Fruit fly (Drosophila melanogaster) whole organism, embryonic: ENCODE results near the gene CG34138.

Source experiments
- Asciz ChIP-seq: fragments of 200-800 bp; sonication (Bioruptor generic); optimal IDR thresholded peaks from 2 replicates; lab custom pipeline; 2017; ENCODE audit warnings: missing biosample characterization, mild to moderate bottlenecking, missing genetic modification characterization, missing genetic modification reagents
- Atf6 ChIP-seq: fragments of 200-800 bp; sonication (Bioruptor generic); IDR thresholded peaks from 2 replicates; pipeline ENCODE4 v1.3.6; 2022; ENCODE audit warnings: missing biosample characterization, missing genetic modification characterization
- B-H1 ChIP-seq: fragments of 200-800 bp; sonication (Bioruptor generic); IDR thresholded peaks from 3 replicates; pipeline ENCODE4 v1.3.6; 2022; ENCODE audit warnings: missing biosample characterization, missing genetic modification characterization
- Blimp-1 ChIP-seq: fragments of 200-800 bp; sonication (Bioruptor generic); optimal IDR thresholded peaks from 3 replicates; lab custom pipeline; 2018; ENCODE audit warnings: missing biosample characterization, missing genetic modification characterization, mild to moderate bottlenecking, moderate library complexity, missing genetic modification reagents
- CG10321 ChIP-seq: fragments of 200-800 bp; sonication (Bioruptor generic); IDR thresholded peaks from 2 replicates; pipeline ENCODE4 v1.3.6; 2022; ENCODE audit warnings: missing biosample characterization, missing genetic modification characterization
- CG10431 ChIP-seq: fragments of 200-800 bp; sonication (Bioruptor generic); optimal IDR thresholded peaks from 3 replicates; lab custom pipeline; 2018; ENCODE audit warnings: missing biosample characterization, mild to moderate bottlenecking, missing genetic modification characterization
- CG10543 ChIP-seq: fragments of 200-800 bp; sonication (Bioruptor generic); optimal IDR thresholded peaks from 3 replicates; lab custom pipeline; 2017; ENCODE audit warnings: missing biosample characterization, mild to moderate bottlenecking, missing genetic modification characterization, moderate library complexity
- CG11695 ChIP-seq: fragments of 200-800 bp; sonication (Bioruptor generic); IDR thresholded peaks from 3 replicates; pipeline ENCODE4 v1.3.6; 2022; ENCODE audit warnings: missing biosample characterization, missing genetic modification characterization
- CG12236 ChIP-seq: fragments of 200-800 bp; sonication (Bioruptor generic); optimal IDR thresholded peaks from 2 replicates; lab custom pipeline; 2016; ENCODE audit warnings: missing biosample characterization, missing genetic modification characterization
- CG1233 ChIP-seq: fragments of 200-800 bp; sonication (Bioruptor generic); optimal IDR thresholded peaks from 4 replicates; lab custom pipeline; 2018; ENCODE audit warnings: missing biosample characterization, mild to moderate bottlenecking, missing genetic modification characterization
- CG12391 ChIP-seq: fragments of 200-800 bp; sonication (Bioruptor generic); optimal IDR thresholded peaks from 3 replicates; lab custom pipeline; 2018; ENCODE audit warnings: missing biosample characterization, mild to moderate bottlenecking, missing genetic modification characterization, moderate library complexity
- CG13287 ChIP-seq: fragments of 200-800 bp; sonication (Bioruptor generic); IDR thresholded peaks from 2 replicates; pipeline ENCODE4 v1.3.6; 2022; ENCODE audit warnings: missing biosample characterization, missing genetic modification characterization; ENCODE audit not compliant: partially characterized antibody
- CG16779 ChIP-seq: fragments of 200-800 bp; sonication (Bioruptor generic); IDR thresholded peaks from 2 replicates; pipeline ENCODE4 v1.3.6; 2022; ENCODE audit warnings: missing biosample characterization, missing genetic modification characterization
- CG17186 ChIP-seq: fragments of 200-800 bp; sonication (Bioruptor generic); optimal IDR thresholded peaks from 3 replicates; lab custom pipeline; 2017; ENCODE audit warnings: missing biosample characterization, missing genetic modification reagents, missing genetic modification characterization
- CG17359 ChIP-seq: fragments of 200-800 bp; sonication (Bioruptor generic); optimal IDR thresholded peaks from 3 replicates; lab custom pipeline; 2018; ENCODE audit warnings: missing biosample characterization, mild to moderate bottlenecking, missing genetic modification characterization, moderate library complexity
- CG18262 ChIP-seq: fragments of 200-800 bp; optimal IDR thresholded peaks from 3 replicates; lab custom pipeline; 2019; ENCODE audit warnings: missing biosample characterization, mild to moderate bottlenecking, missing genetic modification characterization, moderate library complexity
- CG18476 ChIP-seq: fragments of 200-800 bp; sonication (Bioruptor generic); optimal IDR thresholded peaks from 2 replicates; lab custom pipeline; 2016; ENCODE audit warnings: missing biosample characterization, mild to moderate bottlenecking, missing genetic modification characterization
- CG18599 ChIP-seq: fragments of 200-800 bp; sonication (Bioruptor generic); optimal IDR thresholded peaks from 3 replicates; lab custom pipeline; 2017; ENCODE audit warnings: missing biosample characterization, missing genetic modification characterization, mild to moderate bottlenecking, moderate library complexity, missing genetic modification reagents
- CG18764 ChIP-seq: fragments of 200-800 bp; sonication (Bioruptor generic); optimal IDR thresholded peaks from 3 replicates; lab custom pipeline; 2016; ENCODE audit warnings: missing biosample characterization, missing genetic modification characterization
- CG34376 ChIP-seq: fragments of 200-800 bp; sonication (Bioruptor generic); optimal IDR thresholded peaks from 2 replicates; lab custom pipeline; 2018; ENCODE audit warnings: missing biosample characterization, mild to moderate bottlenecking, missing genetic modification characterization
- CG3726 ChIP-seq: fragments of 200-800 bp; sonication (Bioruptor generic); IDR thresholded peaks from 3 replicates; pipeline ENCODE4, ENCODE4 v1.3.6; 2022; ENCODE audit warnings: missing biosample characterization, missing genetic modification characterization
- CG3838 ChIP-seq: fragments of 200-800 bp; sonication (Bioruptor generic); optimal IDR thresholded peaks from 3 replicates; lab custom pipeline; 2016; ENCODE audit warnings: missing biosample characterization, missing genetic modification characterization
- CG6683 ChIP-seq: fragments of 200-800 bp; sonication (Bioruptor generic); optimal IDR thresholded peaks from 2 replicates; lab custom pipeline; 2017; ENCODE audit warnings: missing biosample characterization, mild to moderate bottlenecking, missing genetic modification characterization, missing genetic modification reagents
- CG9609 ChIP-seq: fragments of 200-800 bp; sonication (Bioruptor generic); optimal IDR thresholded peaks from 3 replicates; lab custom pipeline; 2016; ENCODE audit warnings: missing biosample characterization, missing genetic modification characterization
- Chrac-16 ChIP-seq: fragments of 200-800 bp; sonication (Bioruptor generic); optimal IDR thresholded peaks from 3 replicates; lab custom pipeline; 2016; ENCODE audit warnings: missing biosample characterization, missing genetic modification characterization
- Dbx ChIP-seq: fragments of 200-800 bp; sonication (Bioruptor generic); IDR thresholded peaks from 3 replicates; pipeline ENCODE4 v1.3.6; 2022; ENCODE audit warnings: missing biosample characterization, missing genetic modification characterization
- Deaf1 ChIP-seq: fragments of 200-800 bp; optimal IDR thresholded peaks from 3 replicates; lab custom pipeline; 2019; ENCODE audit warnings: missing biosample characterization, mild to moderate bottlenecking, missing genetic modification characterization, moderate library complexity
- Ets65A ChIP-seq: fragments of 200-800 bp; sonication (Bioruptor generic); peaks from one replicate; lab custom pipeline; 2016; ENCODE audit warnings: missing biosample characterization, missing genetic modification characterization
- Gug ChIP-seq: fragments of 200-800 bp; sonication (Bioruptor generic); IDR thresholded peaks from 4 replicates; pipeline ENCODE4 v1.3.6; 2022; ENCODE audit warnings: missing biosample characterization, missing genetic modification characterization
- Hmx ChIP-seq: fragments of 200-800 bp; sonication (Bioruptor generic); optimal IDR thresholded peaks from 2 replicates; lab custom pipeline; 2016; ENCODE audit warnings: missing biosample characterization, missing genetic modification characterization
- Nf-YC ChIP-seq: fragments of 200-800 bp; optimal IDR thresholded peaks from 3 replicates; lab custom pipeline; 2019; ENCODE audit warnings: missing biosample characterization, mild to moderate bottlenecking, missing genetic modification characterization, moderate library complexity
- Pdp1 ChIP-seq, 2 experiments: fragments of 200-800 bp; sonication (Bioruptor generic); optimal IDR thresholded peaks; 3 replicates each; lab custom pipeline; 2016; ENCODE audit warnings: missing biosample characterization in 2 of 2, missing genetic modification characterization in 2 of 2, mild to moderate bottlenecking in 1 of 2, moderate library complexity in 1 of 2
- Ravus ChIP-seq: fragments of 200-800 bp; sonication (Bioruptor generic); IDR thresholded peaks from 2 replicates; pipeline ENCODE4 v1.3.6; 2022; ENCODE audit warnings: missing biosample characterization, missing genetic modification characterization
- Rfx ChIP-seq: fragments of 200-800 bp; sonication (Bioruptor generic); IDR thresholded peaks from 2 replicates; pipeline ENCODE4 v1.3.6; 2022; ENCODE audit warnings: missing biosample characterization, missing genetic modification characterization
- Sox102F ChIP-seq: fragments of 200-800 bp; sonication (Bioruptor generic); optimal IDR thresholded peaks from 2 replicates; lab custom pipeline; 2018; ENCODE audit warnings: missing biosample characterization, mild to moderate bottlenecking, missing genetic modification characterization, moderate library complexity
- cas ChIP-seq: fragments of 200-800 bp; sonication (Bioruptor generic); IDR thresholded peaks from 2 replicates; pipeline ENCODE4 v1.3.6; 2022; ENCODE audit warnings: missing biosample characterization, missing genetic modification characterization
- ci ChIP-seq: fragments of 200-800 bp; sonication (Bioruptor generic); IDR thresholded peaks from 3 replicates; pipeline ENCODE4 v1.3.6; 2022; ENCODE audit warnings: missing biosample characterization, missing genetic modification characterization
- crp ChIP-seq, 2 experiments: fragments of 200-800 bp; sonication (Bioruptor generic); optimal IDR thresholded peaks; 2 replicates in 1 of 2; 3 replicates in 1 of 2; lab custom pipeline; 2017; ENCODE audit warnings: missing biosample characterization in 2 of 2, missing genetic modification characterization in 2 of 2, mild to moderate bottlenecking in 1 of 2, moderate library complexity in 1 of 2
- eve ChIP-seq, 2 experiments: fragments of >200 bp; optimal IDR thresholded peaks; 2 replicates each; lab custom pipeline; 2017; ENCODE audit warnings: missing biosample characterization in 2 of 2, missing genetic modification characterization in 2 of 2
- gcm2 ChIP-seq: fragments of 200-800 bp; sonication (Bioruptor generic); optimal IDR thresholded peaks from 2 replicates; lab custom pipeline; 2016; ENCODE audit warnings: missing biosample characterization, missing genetic modification characterization
- gro ChIP-seq: fragments of 200-800 bp; sonication (Bioruptor generic); optimal IDR thresholded peaks from 2 replicates; lab custom pipeline; 2016; ENCODE audit warnings: missing biosample characterization, missing genetic modification characterization
- lov ChIP-seq, 2 experiments: fragments of 200-800 bp in 1 of 2; fragments of >200 bp in 1 of 2; sonication (Bioruptor generic) in 1 of 2; IDR thresholded peaks in 1 of 2; optimal IDR thresholded peaks in 1 of 2; 2 replicates in 1 of 2; 3 replicates in 1 of 2; pipeline versions ENCODE4 v1.3.6 to Lab custom; 2017 to 2022; ENCODE audit warnings: missing biosample characterization in 1 of 2, missing genetic modification characterization in 1 of 2
- luna ChIP-seq: fragments of 200-800 bp; sonication (Bioruptor generic); optimal IDR thresholded peaks from 2 replicates; lab custom pipeline; 2016; ENCODE audit warnings: missing biosample characterization, missing genetic modification characterization
- odd ChIP-seq: fragments of 200-800 bp; sonication (Bioruptor generic); optimal IDR thresholded peaks from 2 replicates; lab custom pipeline; 2017; ENCODE audit warnings: missing biosample characterization, mild to moderate bottlenecking, missing genetic modification characterization
- pnt ChIP-seq: fragments of 200-800 bp; sonication (Bioruptor generic); optimal IDR thresholded peaks from 3 replicates; lab custom pipeline; 2016; ENCODE audit warnings: missing biosample characterization, missing genetic modification characterization
- ro ChIP-seq: fragments of 200-800 bp; sonication (Bioruptor generic); IDR thresholded peaks from 2 replicates; pipeline ENCODE4 v1.3.6; 2022; ENCODE audit warnings: missing biosample characterization, missing genetic modification characterization
- tll ChIP-seq, 2 experiments: fragments of 200-800 bp in 1 of 2; fragments of >200 bp in 1 of 2; sonication (Bioruptor generic) in 1 of 2; optimal IDR thresholded peaks; 2 replicates each; lab custom pipeline; 2017 to 2019; ENCODE audit warnings: missing biosample characterization in 2 of 2, missing genetic modification characterization in 2 of 2, mild to moderate bottlenecking in 1 of 2, moderate library complexity in 1 of 2
- usp ChIP-seq: fragments of >200 bp; optimal IDR thresholded peaks from 2 replicates; lab custom pipeline; 2017; ENCODE audit warnings: missing biosample characterization, missing genetic modification characterization

The CG34138 gene

dm6 chr3R:19671223-19671991 lies 36.7 kb downstream of the CG34138 start, which contains the start of gene Naam (continued):
- TF ChIP-seq gro (GFP tag; lab: Kevin White, UChicago) = peak; percentile 88
- TF ChIP-seq CG1233 (GFP tag; lab: Kevin White, UChicago) = peak; percentile 71
- peak; percentile 57 for TF ChIP-seq CG9609 (GFP tag; lab: Kevin White, UChicago)
- peak; percentile 95 for TF ChIP-seq ci (GFP tag; lab: Robert Waterston, UW)
- peak; percentile 25; the same call in 1 of the 2 replicates for TF ChIP-seq CG13287 (GFP tag; lab: Robert Waterston, UW)
- no peak for TF ChIP-seq CG17186 (GFP tag; lab: Kevin White, UChicago)
- TF ChIP-seq CG3838 (GFP tag; lab: Kevin White, UChicago) = peak; percentile 43
- peak; percentile 57 for TF ChIP-seq odd (GFP tag; lab: Kevin White, UChicago)
- peak; percentile 78 for TF ChIP-seq CG10543 (GFP tag; lab: Kevin White, UChicago)
- peak; percentile 86 for TF ChIP-seq Atf6 (GFP tag; lab: Robert Waterston, UW)
- TF ChIP-seq CG10431 (GFP tag; lab: Kevin White, UChicago) = no peak
- TF ChIP-seq Ravus (GFP tag; lab: Robert Waterston, UW) = peak; percentile 8; the same call in 1 of the 2 replicates
- peak; percentile 84 for TF ChIP-seq CG12391 (tag; lab: Kevin White, UChicago)
- TF ChIP-seq pnt (GFP tag; lab: Kevin White, UChicago) = peak; percentile 47
- TF ChIP-seq Pdp1 (GFP tag; optimal IDR thresholded peaks at IDR 0.05; lab: Kevin White, UChicago) = peak; percentile 74 to 98
- 0 out of 2 replicates have a peak, but pooled peaks have one; percentile 33 for TF ChIP-seq cas (GFP tag; lab: Robert Waterston, UW)
- TF ChIP-seq Gug (GFP tag; lab: Robert Waterston, UW) = peak; percentile 52; the same call in 2 of the 4 replicates
- TF ChIP-seq Asciz (GFP tag; lab: Kevin White, UChicago) = peak; percentile 72
- peak in 1 of 2 experiments; percentile 61 for TF ChIP-seq crp (GFP tag; optimal IDR thresholded peaks at IDR 0.05; lab: Kevin White, UChicago)
- TF ChIP-seq Sox102F (GFP tag; lab: Kevin White, UChicago) = peak; percentile 77
- peak; percentile 46; the same call in 1 of the 3 replicates for TF ChIP-seq B-H1 (GFP tag; lab: Robert Waterston, UW)
- peak; percentile 13 for TF ChIP-seq CG18764
- no peak for TF ChIP-seq usp
- TF ChIP-seq Nf-YC = no peak
- TF ChIP-seq CG18262 (tag; lab: Kevin White, UChicago) = peak; percentile 69
- TF ChIP-seq CG17359 (tag; lab: Kevin White, UChicago) = peak; percentile 79
- TF ChIP-seq Chrac-16 (GFP tag; lab: Kevin White, UChicago) = peak; percentile 58
- TF ChIP-seq tll (GFP tag; optimal IDR thresholded peaks at IDR 0.05; lab: Kevin White, UChicago) = no peak
- TF ChIP-seq CG16779 (GFP tag; lab: Robert Waterston, UW) = peak; percentile 89
- peak; percentile 82 for TF ChIP-seq Blimp-1 (GFP tag; lab: Kevin White, UChicago)
- TF ChIP-seq CG34376 (GFP tag; lab: Kevin White, UChicago) = peak; percentile 66
- TF ChIP-seq CG3726 = no peak
- TF ChIP-seq Ets65A (GFP tag; lab: Kevin White, UChicago) = peak; percentile 95
- TF ChIP-seq eve (GFP tag; optimal IDR thresholded peaks at IDR 0.05; lab: Kevin White, UChicago) = peak in 1 of 2 experiments; percentile 85
- no peak for TF ChIP-seq lov (optimal IDR thresholded peaks at IDR 0.05; lab: Kevin White, UChicago)
- TF ChIP-seq lov (GFP tag; IDR thresholded peaks at IDR 0.05; lab: Robert Waterston, UW) = peak; percentile 70; the same call in 2 of the 3 replicates
- peak; percentile 46 for TF ChIP-seq Deaf1 (tag; lab: Kevin White, UChicago)
- TF ChIP-seq CG6683 (GFP tag; lab: Kevin White, UChicago) = peak; percentile 64
- TF ChIP-seq Hmx (GFP tag; lab: Kevin White, UChicago) = peak; percentile 45
- peak; percentile 67 for TF ChIP-seq gcm2 (GFP tag; lab: Kevin White, UChicago)
- TF ChIP-seq ro = no peak
- peak; percentile 94 for TF ChIP-seq CG18599 (GFP tag; lab: Kevin White, UChicago)
- peak; percentile 70 for TF ChIP-seq CG11695 (GFP tag; lab: Robert Waterston, UW)
- peak; percentile 77 for TF ChIP-seq Dbx (GFP tag; lab: Robert Waterston, UW)
- peak; percentile 25 for TF ChIP-seq luna (GFP tag; lab: Kevin White, UChicago)
- peak; percentile 90 for TF ChIP-seq Rfx (GFP tag; lab: Robert Waterston, UW)
- no peak; the same call in 1 of the 2 replicates for TF ChIP-seq CG10321
- TF ChIP-seq CG18476 (GFP tag; lab: Kevin White, UChicago) = peak; percentile 58
- TF ChIP-seq CG12236 = no peak
